Worm (Caenorhabditis elegans) whole organism, L4/young adult: Measurements from ENCODE around the gene dpy-11.

Experiments
- W03F9.2 ChIP-seq: fragments of 150-350 bp; optimal IDR thresholded peaks from 2 replicates; lab custom pipeline; 2014; ENCODE audit warnings: missing biosample characterization, missing genetic modification characterization
- dao-5 ChIP-seq: sonication (generic microtip); optimal IDR thresholded peaks from 2 replicates; lab custom pipeline; 2016; ENCODE audit warnings: missing genotype, missing genetic modification characterization, moderate library complexity, missing compliant biosample characterization
- him-1 ChIP-seq: sonication (generic microtip); optimal IDR thresholded peaks from 2 replicates; lab custom pipeline; 2016; ENCODE audit warnings: missing genotype, missing genetic modification reagents, missing genetic modification characterization, missing compliant biosample characterization

dpy-11 gene

DNA sequence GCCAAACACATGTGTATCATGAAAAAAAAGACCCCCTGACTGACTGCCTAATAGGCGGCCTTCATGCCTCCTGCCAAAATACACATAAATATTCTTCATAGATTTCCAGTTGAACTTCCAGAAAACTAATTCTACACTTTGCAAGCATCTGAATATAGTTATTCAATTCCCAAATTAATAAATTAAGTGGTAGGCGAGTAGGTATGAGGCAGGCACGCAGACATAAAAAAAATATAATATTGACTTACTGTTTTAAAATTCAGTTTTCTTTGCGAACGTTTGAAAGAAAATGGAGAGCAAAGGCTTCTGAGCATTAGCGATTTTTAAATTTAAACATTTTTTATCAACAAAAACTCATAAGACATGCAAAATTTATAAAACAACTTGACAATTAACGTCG is 27.2 kb downstream of the dpy-11 start:
- TF ChIP-seq him-1 (tag; lab: Kevin White, UChicago) (no peak), dao-5 (tag; lab: Kevin White, UChicago) (no peak), W03F9.2 (tag; lab: Kevin White, UChicago) (no peak)

DNA sequence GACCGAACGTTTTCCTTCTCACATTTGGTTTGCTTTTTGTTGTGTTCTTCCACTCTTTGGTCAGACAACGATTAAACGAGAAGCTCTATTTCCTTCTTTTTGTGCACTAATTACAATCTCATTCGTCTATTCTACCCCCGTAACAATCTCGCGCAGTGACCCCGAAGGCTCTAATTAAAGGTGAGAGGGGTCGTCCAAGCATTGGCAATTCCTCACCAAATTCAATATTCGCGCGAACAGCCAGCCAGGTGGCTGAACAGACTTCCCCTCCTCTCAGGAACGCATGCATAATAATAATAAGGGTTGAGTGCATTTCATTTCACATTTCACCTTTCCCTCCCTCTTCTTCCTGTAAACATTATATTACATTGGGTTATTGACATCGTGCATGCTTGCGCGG is 29.9 kb downstream of the dpy-11 start:
- TF ChIP-seq dao-5 (tag; lab: Kevin White, UChicago) (no peak), him-1 (tag; lab: Kevin White, UChicago) (no peak), W03F9.2 (tag; lab: Kevin White, UChicago) (no peak)

DNA sequence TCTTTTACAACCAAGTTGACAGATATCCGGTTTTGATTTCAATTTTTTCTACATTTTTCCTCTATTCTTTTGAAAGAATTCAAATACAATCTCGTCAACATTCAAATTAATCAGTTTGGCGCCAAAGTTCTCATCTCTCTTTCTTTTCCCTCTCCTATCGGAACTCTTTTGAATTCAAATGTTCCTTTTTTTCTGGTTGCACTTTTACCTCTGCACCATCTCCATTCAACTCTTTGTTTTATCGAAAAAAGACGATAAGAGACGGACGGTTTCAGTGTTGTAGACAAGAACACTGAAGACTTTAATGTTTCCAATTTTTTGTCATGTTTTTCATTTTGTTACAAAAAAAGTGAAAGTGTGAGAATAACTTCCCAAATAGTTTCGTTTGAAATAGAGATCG is 39.0 kb downstream of the dpy-11 start:
- TF ChIP-seq W03F9.2 (tag; lab: Kevin White, UChicago) (no peak), dao-5 (tag; lab: Kevin White, UChicago) (no peak), him-1 (tag; lab: Kevin White, UChicago) (no peak)

DNA sequence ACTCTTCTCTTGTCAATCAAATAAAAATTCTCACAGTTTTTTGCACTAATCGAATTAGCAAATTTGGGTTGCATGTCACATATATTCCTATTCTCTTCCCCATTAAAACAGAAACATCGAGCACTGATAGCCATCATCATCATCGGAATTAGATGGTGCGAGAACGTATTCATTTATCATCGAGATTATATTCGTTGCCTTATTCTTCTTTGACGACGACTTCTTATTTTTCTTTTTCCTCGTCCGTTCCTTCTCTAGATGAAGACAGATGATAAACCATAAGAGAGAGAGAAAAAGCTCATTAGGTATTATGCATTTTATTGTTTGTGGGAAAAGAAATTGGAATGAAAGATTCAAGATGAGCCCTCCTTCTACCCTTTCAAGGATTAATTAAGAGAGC is 43.8 kb downstream of the dpy-11 start:
- TF ChIP-seq dao-5 (tag; lab: Kevin White, UChicago), result no peak
- no peak for TF ChIP-seq him-1 (tag; lab: Kevin White, UChicago)

ce11 chrV:6467676-6468075 is 47.4 kb downstream of the dpy-11 start:
- TF ChIP-seq him-1 (tag; lab: Kevin White, UChicago), result no peak
- no peak for TF ChIP-seq W03F9.2 (tag; lab: Kevin White, UChicago)
- no peak for TF ChIP-seq dao-5 (tag; lab: Kevin White, UChicago)

ce11 chrV:6464765-6465164 is 50.3 kb downstream of the dpy-11 start, which contains the start of gene unc-83:
Gene unc-83, plus strand, starts transcription at chrV:6465065.
- TF ChIP-seq dao-5 (tag; lab: Kevin White, UChicago), result no peak
- no peak for TF ChIP-seq W03F9.2 (tag; lab: Kevin White, UChicago)

ce11 chrV:6464238-6464637 is 50.8 kb downstream of the dpy-11 start:
- no peak for TF ChIP-seq W03F9.2 (tag; lab: Kevin White, UChicago)
- TF ChIP-seq dao-5 (tag; lab: Kevin White, UChicago), result no peak
- TF ChIP-seq him-1 (tag; lab: Kevin White, UChicago), result no peak

- no peak for TF ChIP-seq W03F9.2 (tag; lab: Kevin White, UChicago)
- no peak for TF ChIP-seq him-1 (tag; lab: Kevin White, UChicago)
- TF ChIP-seq dao-5 (tag; lab: Kevin White, UChicago), result no peak
These were observed 52.4 kb downstream of the dpy-11 start for ce11 chrV:6462606-6463005.
